Worm (Caenorhabditis elegans) whole organism, L4 larva: ENCODE measurements around the gene F07C6.2.

Experiments used
- D1046.2 ChIP-seq: fragments of 200-800 bp; sonication (Bioruptor generic); IDR thresholded peaks from 2 replicates; pipeline ENCODE4 v1.3.6; 2022; ENCODE audit warnings: missing genetic modification characterization, missing compliant biosample characterization
- F26F4.8 ChIP-seq: fragments of 200-800 bp; sonication (Bioruptor generic); conservative IDR thresholded peaks from 2 replicates; pipeline ENCODE4 v1.3.6; 2022; ENCODE audit warnings: missing genetic modification characterization, missing compliant biosample characterization
- F44E2.7 ChIP-seq: fragments of 200-800 bp; sonication (Bioruptor generic); IDR thresholded peaks from 2 replicates; pipeline ENCODE4 v2.1.2; 2022; ENCODE audit warnings: missing genetic modification characterization, missing compliant biosample characterization
- F49E8.2 ChIP-seq: sonication (generic microtip); optimal IDR thresholded peaks from 2 replicates; lab custom pipeline; 2016; ENCODE audit warnings: missing compliant biosample characterization, mild to moderate bottlenecking, missing genetic modification characterization, borderline replicate concordance
- Y105C5A.15 ChIP-seq: fragments of 200-800 bp; sonication (Bioruptor generic); IDR thresholded peaks from 2 replicates; pipeline ENCODE4 v1.3.6; 2022; ENCODE audit warnings: missing genetic modification characterization, missing compliant biosample characterization
- Y48G9A.11 ChIP-seq: fragments of 200-800 bp; sonication (Bioruptor generic); IDR thresholded peaks from 2 replicates; pipeline ENCODE4 v1.3.6; 2022; ENCODE audit warnings: missing genetic modification reagents, missing genetic modification characterization, missing compliant biosample characterization
- aha-1 ChIP-seq: fragments of 150-350 bp; peaks from one replicate; lab custom pipeline; 2014; ENCODE audit warnings: missing biosample characterization, missing genetic modification characterization
- arid-1 ChIP-seq: fragments of 200-800 bp; sonication (Bioruptor generic); conservative IDR thresholded peaks from 2 replicates; pipeline ENCODE4 v1.3.6; 2022; ENCODE audit warnings: missing genetic modification reagents, missing genetic modification characterization, missing compliant biosample characterization
- ceh-20 ChIP-seq: fragments of 200-800 bp; sonication (Bioruptor generic); IDR thresholded peaks from 2 replicates; pipeline ENCODE4 v1.3.6; 2022; ENCODE audit warnings: missing genetic modification reagents, missing genetic modification characterization, missing compliant biosample characterization
- ceh-32 ChIP-seq: sonication (generic microtip); optimal IDR thresholded peaks from 2 replicates; lab custom pipeline; 2016; ENCODE audit warnings: mild to moderate bottlenecking, missing genetic modification characterization, missing compliant biosample characterization; ENCODE audit not compliant: poor library complexity
- ceh-44 ChIP-seq: fragments of 200-800 bp; sonication (Bioruptor generic); IDR thresholded peaks from 2 replicates; pipeline ENCODE4 v1.3.6; 2022; ENCODE audit warnings: missing genetic modification reagents, missing genetic modification characterization, missing compliant biosample characterization
- ceh-82 ChIP-seq: sonication (generic microtip); optimal IDR thresholded peaks from 2 replicates; lab custom pipeline; 2017; ENCODE audit warnings: missing biosample characterization, missing genetic modification characterization
- ces-1 ChIP-seq: fragments of 150-350 bp; sonication (generic microtip); optimal IDR thresholded peaks from 4 replicates; lab custom pipeline; 2014; ENCODE audit warnings: missing biosample characterization, missing genetic modification reagents, missing genetic modification characterization
- cey-2 ChIP-seq: sonication (generic microtip); optimal IDR thresholded peaks from 3 replicates; lab custom pipeline; 2017; ENCODE audit warnings: missing genetic modification characterization, mild to moderate bottlenecking, missing compliant biosample characterization, antibody characterized with exemption, borderline replicate concordance; ENCODE audit not compliant: insufficient read depth
- dmd-9 ChIP-seq: fragments of 200-800 bp; sonication (Bioruptor generic); IDR thresholded peaks from 2 replicates; pipeline ENCODE4 v1.3.6; 2022; ENCODE audit warnings: missing genetic modification reagents, missing genetic modification characterization, missing compliant biosample characterization
- egl-43 ChIP-seq: fragments of 200-800 bp; sonication (Bioruptor generic); IDR thresholded peaks from 2 replicates; pipeline ENCODE4 v1.3.6; 2022; ENCODE audit warnings: missing genetic modification reagents, missing genetic modification characterization, missing compliant biosample characterization
- fkh-10 ChIP-seq: fragments of 150-350 bp; optimal IDR thresholded peaks from 2 replicates; lab custom pipeline; 2014; ENCODE audit warnings: missing biosample characterization, missing genetic modification reagents, missing genetic modification characterization
- lim-7 ChIP-seq: fragments of 200-800 bp; sonication (Bioruptor generic); IDR thresholded peaks from 2 replicates; pipeline ENCODE4 v1.3.6; 2022; ENCODE audit warnings: missing genetic modification characterization, missing compliant biosample characterization
- lin-29 ChIP-seq: fragments of 200-800 bp; sonication (Bioruptor generic); IDR thresholded peaks from 2 replicates; pipeline ENCODE4 v1.3.6; 2022; ENCODE audit warnings: missing genetic modification reagents, missing genetic modification characterization, missing compliant biosample characterization
- lin-38 ChIP-seq: fragments of 200-800 bp; sonication (Bioruptor generic); IDR thresholded peaks from 2 replicates; pipeline ENCODE4 v1.3.6; 2022; ENCODE audit warnings: missing genetic modification reagents, missing genetic modification characterization, missing compliant biosample characterization
- madf-5 ChIP-seq, 2 experiments: fragments of 200-800 bp; sonication (Bioruptor generic); IDR thresholded peaks; 2 replicates each; pipeline ENCODE4 v1.3.6; 2022; ENCODE audit warnings: missing compliant biosample characterization in 2 of 2, missing genetic modification characterization in 2 of 2
- mdt-29 ChIP-seq: fragments of 200-800 bp; sonication (Bioruptor generic); IDR thresholded peaks from 2 replicates; pipeline ENCODE4 v1.3.6; 2022; ENCODE audit warnings: missing genetic modification reagents, missing genetic modification characterization, missing compliant biosample characterization
- mes-2 ChIP-seq: sonication (generic microtip); optimal IDR thresholded peaks from 2 replicates; lab custom pipeline; 2016; ENCODE audit warnings: missing genotype, mild to moderate bottlenecking, missing genetic modification characterization, missing compliant biosample characterization; ENCODE audit not compliant: poor library complexity, severe bottlenecking
- nhr-11 ChIP-seq: fragments of 150-350 bp; optimal IDR thresholded peaks from 2 replicates; lab custom pipeline; 2014; ENCODE audit warnings: missing biosample characterization, missing genetic modification characterization
- nhr-41 ChIP-seq: fragments of 200-800 bp; sonication (Bioruptor generic); IDR thresholded peaks from 2 replicates; pipeline ENCODE4 v1.3.6; 2022; ENCODE audit warnings: missing genetic modification reagents, missing genetic modification characterization, missing compliant biosample characterization
- nhr-48 ChIP-seq: sonication (generic microtip); optimal IDR thresholded peaks from 2 replicates; lab custom pipeline; 2016; ENCODE audit warnings: mild to moderate bottlenecking, missing genetic modification characterization, missing compliant biosample characterization
- saeg-2 ChIP-seq: fragments of 200-800 bp; sonication (Bioruptor generic); IDR thresholded peaks from 2 replicates; pipeline ENCODE4 v1.3.6; 2022; ENCODE audit warnings: missing genetic modification reagents, missing genetic modification characterization, missing compliant biosample characterization
- set-16 ChIP-seq: fragments of 200-800 bp; sonication (Bioruptor generic); IDR thresholded peaks from 2 replicates; pipeline ENCODE4 v1.3.6; 2022; ENCODE audit warnings: missing genetic modification reagents, missing genetic modification characterization, missing compliant biosample characterization
- snpc-1.2 ChIP-seq: fragments of 200-800 bp; sonication (Bioruptor generic); IDR thresholded peaks from 2 replicates; pipeline ENCODE4 v1.3.6; 2022; ENCODE audit warnings: missing genetic modification reagents, missing genetic modification characterization, missing compliant biosample characterization
- snpc-4 ChIP-seq: fragments of 150-350 bp; optimal IDR thresholded peaks from 2 replicates; lab custom pipeline; 2014; ENCODE audit warnings: missing biosample characterization, missing genetic modification characterization
- spr-3 ChIP-seq: fragments of 200-800 bp; sonication (Bioruptor generic); optimal IDR thresholded peaks from 2 replicates; lab custom pipeline; 2018; ENCODE audit warnings: mild to moderate bottlenecking, missing genetic modification characterization, missing compliant biosample characterization
- unc-130 ChIP-seq: sonication (generic microtip); optimal IDR thresholded peaks from 2 replicates; lab custom pipeline; 2016; ENCODE audit warnings: missing genetic modification reagents, missing genetic modification characterization, missing compliant biosample characterization
- unc-39 ChIP-seq: sonication (generic microtip); optimal IDR thresholded peaks from 2 replicates; lab custom pipeline; 2017; ENCODE audit warnings: missing biosample characterization, missing genetic modification characterization
- unc-62 ChIP-seq, 3 experiments: fragments of 150-350 bp in 1 of 3; sonication (generic microtip); optimal IDR thresholded peaks in 2 of 3; peaks in 1 of 3; 1 replicate in 1 of 3; 2 replicates in 2 of 3; lab custom pipeline; 2014 to 2017; ENCODE audit warnings: missing biosample characterization in 3 of 3, missing genetic modification characterization in 3 of 3, missing genetic modification reagents in 3 of 3, missing genotype in 1 of 3
- zip-2 ChIP-seq: fragments of 150-350 bp; optimal IDR thresholded peaks from 2 replicates; lab custom pipeline; 2014; ENCODE audit warnings: missing biosample characterization, missing genetic modification characterization
- ztf-7 ChIP-seq: fragments of 150-350 bp; optimal IDR thresholded peaks from 2 replicates; lab custom pipeline; 2014; ENCODE audit warnings: missing biosample characterization, missing genetic modification characterization

The F07C6.2 gene

DNA sequence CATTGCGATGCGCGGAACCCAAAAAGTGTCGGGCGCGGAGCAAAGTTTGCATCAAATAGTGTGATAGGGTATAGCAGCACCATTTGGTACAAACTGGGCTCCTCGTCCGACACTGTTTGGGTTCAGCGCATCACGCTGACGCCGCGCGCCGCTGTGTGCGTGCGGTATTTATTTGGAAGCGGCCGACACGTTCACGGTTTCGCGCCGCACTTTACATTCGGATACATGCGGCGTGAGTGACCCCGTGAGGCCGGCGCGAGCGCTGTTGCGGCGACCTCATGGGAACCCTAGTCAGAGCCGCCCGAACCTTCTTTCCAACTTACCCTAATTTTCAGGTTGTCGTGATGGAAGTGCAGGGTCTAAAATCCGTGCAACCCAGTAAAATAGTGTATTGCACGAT, 10.0 kb upstream of the F07C6.2 start:
- TF ChIP-seq cey-2 (no peak), D1046.2 (peak; percentile 58; the same call in 1 of the 2 replicates), snpc-1.2 (0 out of 2 replicates have a peak, but pooled peaks have one; percentile 42), spr-3 (GFP tag; lab: Kevin White, UChicago) (no peak), ztf-7 (tag; lab: Kevin White, UChicago) (no peak), egl-43 (0 out of 2 replicates have a peak, but pooled peaks have one; percentile 18), zip-2 (tag; lab: Kevin White, UChicago) (no peak), madf-5 (GFP tag; IDR thresholded peaks at IDR 0.05; lab: Robert Waterston, UW) (no peak), set-16 (peak; percentile 85)

ce11 chrIV:12781804-12782449, 9.0 kb upstream of the F07C6.2 start:
- peak in 1 of 2 experiments; percentile 54 for TF ChIP-seq unc-62 (GFP tag; optimal IDR thresholded peaks at IDR 0.05 in 1 of 2; lab: Kevin White, UChicago)
- TF ChIP-seq unc-62 (tag; optimal IDR thresholded peaks at IDR 0.05; lab: Kevin White, UChicago), result no peak
- peak; percentile 83 for TF ChIP-seq F49E8.2 (tag; lab: Kevin White, UChicago)
- TF ChIP-seq dmd-9, result 0 out of 2 replicates have a peak, but pooled peaks have one; percentile 25
- 0 out of 2 replicates have a peak, but pooled peaks have one; percentile 49 for TF ChIP-seq lim-7
- TF ChIP-seq ces-1 (GFP tag; lab: Kevin White, UChicago), result no peak
- TF ChIP-seq aha-1, result peak; percentile 39
- peak; percentile 95 for TF ChIP-seq snpc-1.2
- peak; percentile 15; the same call in 1 of the 2 replicates for TF ChIP-seq lin-38
- peak; percentile 74 for TF ChIP-seq Y48G9A.11
- TF ChIP-seq arid-1 (GFP tag; lab: Robert Waterston, UW), result peak; percentile 60; the same call in 1 of the 2 replicates
- TF ChIP-seq mdt-29, result 0 out of 2 replicates have a peak, but pooled peaks have one; percentile 29
- no peak for TF ChIP-seq Y105C5A.15 (GFP tag; lab: Robert Waterston, UW)
- no peak for TF ChIP-seq nhr-48 (tag; lab: Kevin White, UChicago)
- peak; percentile 82 for TF ChIP-seq ceh-44 (GFP tag; lab: Robert Waterston, UW)
- TF ChIP-seq unc-130 (GFP tag; lab: Kevin White, UChicago), result peak; percentile 39

DNA sequence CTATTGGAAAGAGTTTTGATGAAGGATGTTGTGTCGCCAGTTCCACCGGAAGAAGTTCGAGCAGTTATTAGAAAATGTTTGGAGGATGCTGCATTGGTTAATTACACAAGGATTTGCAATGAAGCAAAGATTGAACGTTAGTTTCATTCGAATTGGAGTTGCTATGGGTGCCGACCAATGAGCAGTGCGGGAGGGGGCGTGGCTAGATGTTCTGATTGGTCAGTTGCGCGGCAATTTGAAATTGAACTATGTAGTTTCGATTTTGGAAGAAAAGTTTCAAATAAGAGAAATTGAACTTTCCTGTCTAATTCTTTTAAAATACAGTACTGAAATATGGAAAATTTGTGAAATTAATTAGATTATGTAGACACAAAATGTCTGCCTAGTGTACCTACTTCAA, 7.8 kb upstream of the F07C6.2 start:
- TF ChIP-seq unc-62 (GFP tag; optimal IDR thresholded peaks at IDR 0.05 in 1 of 2; lab: Kevin White, UChicago) (peak in 1 of 2 experiments; percentile 71), unc-62 (tag; optimal IDR thresholded peaks at IDR 0.05; lab: Kevin White, UChicago) (no peak), nhr-11 (tag; lab: Kevin White, UChicago) (no peak)
- TF ChIP-seq, all 104 proteins: peak for 1

- no peak for TF ChIP-seq nhr-41
- TF ChIP-seq spr-3 (GFP tag; lab: Kevin White, UChicago), result no peak
- TF ChIP-seq mes-2 (tag; lab: Kevin White, UChicago), result no peak
- TF ChIP-seq unc-39 (tag; lab: Kevin White, UChicago), result no peak
- TF ChIP-seq Y48G9A.11, result peak; percentile 36; the same call in 1 of the 2 replicates
- peak; percentile 75 for TF ChIP-seq F49E8.2 (tag; lab: Kevin White, UChicago)
- no peak for TF ChIP-seq ceh-20 (GFP tag; lab: Robert Waterston, UW)
- no peak for TF ChIP-seq ceh-82 (tag; lab: Kevin White, UChicago)
- no peak for TF ChIP-seq F44E2.7
- no peak for TF ChIP-seq F26F4.8 (GFP tag; lab: Robert Waterston, UW)
- TF ChIP-seq mdt-29, result peak; percentile 42; the same call in 1 of the 2 replicates
- peak; percentile 19 for TF ChIP-seq snpc-4 (tag; lab: Kevin White, UChicago)
- peak; percentile 92 for TF ChIP-seq snpc-1.2
- no peak for TF ChIP-seq lim-7
- TF ChIP-seq egl-43, result no peak
- no peak for TF ChIP-seq ztf-7 (tag; lab: Kevin White, UChicago)
- peak; percentile 33; the same call in 1 of the 2 replicates for TF ChIP-seq lin-38
- no peak for TF ChIP-seq ceh-32 (tag; lab: Kevin White, UChicago)
- TF ChIP-seq lin-29, result no peak
- no peak for TF ChIP-seq fkh-10 (GFP tag; lab: Kevin White, UChicago)
- no peak for TF ChIP-seq saeg-2 (GFP tag; lab: Robert Waterston, UW)
- TF ChIP-seq dmd-9, result no peak
Observed at ce11 chrIV:12785988-12786387, 5.0 kb upstream of the F07C6.2 start.
